Worm (Caenorhabditis elegans) whole organism, L1 larva: ENCODE data around the gene R144.6.

ENCODE experiments used
- C04F5.9 ChIP-seq: sonication (generic microtip); optimal IDR thresholded peaks from 2 replicates; lab custom pipeline; 2016; ENCODE audit warnings: missing genetic modification characterization, missing compliant biosample characterization
- F16B12.6 ChIP-seq: fragments of 150-350 bp; optimal IDR thresholded peaks from 2 replicates; lab custom pipeline; 2014; ENCODE audit warnings: missing biosample characterization, missing genetic modification characterization
- Y116A8C.19 ChIP-seq: sonication (generic microtip); optimal IDR thresholded peaks from 2 replicates; lab custom pipeline; 2016; ENCODE audit warnings: missing compliant biosample characterization, missing genetic modification characterization, borderline replicate concordance
- aha-1 ChIP-seq: fragments of 150-350 bp; optimal IDR thresholded peaks from 2 replicates; lab custom pipeline; 2014; ENCODE audit warnings: missing biosample characterization, missing genetic modification characterization
- alr-1 ChIP-seq: fragments of 200-800 bp; sonication (Bioruptor generic); optimal IDR thresholded peaks from 2 replicates; lab custom pipeline; 2018; ENCODE audit warnings: borderline replicate concordance, mild to moderate bottlenecking, missing genetic modification characterization, missing compliant biosample characterization
- ceh-82 ChIP-seq, 3 experiments: fragments of 150-350 bp in 1 of 3; sonication (generic microtip) in 2 of 3; optimal IDR thresholded peaks; 2 replicates each; lab custom pipeline; 2014 to 2017; ENCODE audit warnings: missing biosample characterization in 3 of 3, missing genetic modification characterization in 3 of 3
- ces-1 ChIP-seq: fragments of 150-350 bp; optimal IDR thresholded peaks from 2 replicates; lab custom pipeline; 2014; ENCODE audit warnings: missing biosample characterization, missing genetic modification reagents, missing genetic modification characterization
- dpl-1 ChIP-seq, 3 experiments: fragments of 150-350 bp in 2 of 3; sonication (generic microtip) in 1 of 3; optimal IDR thresholded peaks; 2 replicates each; lab custom pipeline; 2014 to 2017; ENCODE audit warnings: missing biosample characterization in 3 of 3, missing genetic modification characterization in 3 of 3, missing genetic modification reagents in 3 of 3
- efl-1 ChIP-seq, 4 experiments: fragments of 150-350 bp; optimal IDR thresholded peaks in 3 of 4; peaks in 1 of 4; 1 replicate in 1 of 4; 2 replicates in 3 of 4; lab custom pipeline; 2014; ENCODE audit warnings: missing biosample characterization in 2 of 4, missing genetic modification characterization in 2 of 4, missing genetic modification reagents in 2 of 4
- fkh-10 ChIP-seq: sonication (generic microtip); optimal IDR thresholded peaks from 2 replicates; lab custom pipeline; 2017; ENCODE audit warnings: missing biosample characterization, missing genetic modification reagents, missing genetic modification characterization
- fkh-8 ChIP-seq: sonication (generic microtip); optimal IDR thresholded peaks from 2 replicates; lab custom pipeline; 2016; ENCODE audit warnings: mild to moderate bottlenecking, missing genetic modification characterization, missing compliant biosample characterization
- hlh-17 ChIP-seq: fragments of 200-800 bp; sonication (Bioruptor generic); optimal IDR thresholded peaks from 2 replicates; lab custom pipeline; 2018; ENCODE audit warnings: missing genetic modification characterization, mild to moderate bottlenecking, missing compliant biosample characterization, moderate library complexity, borderline replicate concordance
- hpl-2 ChIP-seq: fragments of 150-350 bp; optimal IDR thresholded peaks from 2 replicates; lab custom pipeline; 2014; ENCODE audit warnings: missing biosample characterization, missing genetic modification reagents, missing genetic modification characterization
- isw-1 ChIP-seq: fragments of 200-800 bp; sonication (Bioruptor generic); IDR thresholded peaks from 2 replicates; pipeline ENCODE4 v1.3.6; 2022; ENCODE audit warnings: missing genetic modification characterization, missing compliant biosample characterization
- lin-13 ChIP-seq: fragments of 150-350 bp; optimal IDR thresholded peaks from 2 replicates; lab custom pipeline; 2014; ENCODE audit warnings: missing biosample characterization, missing genetic modification reagents, missing genetic modification characterization
- lin-15B ChIP-seq: fragments of 150-350 bp; sonication (generic microtip); optimal IDR thresholded peaks from 3 replicates; lab custom pipeline; 2014; ENCODE audit warnings: missing biosample characterization, missing genetic modification characterization
- lin-35 ChIP-seq, 2 experiments: fragments of 150-350 bp; optimal IDR thresholded peaks; 2 replicates each; lab custom pipeline; 2014; ENCODE audit warnings: missing biosample characterization in 2 of 2, missing genetic modification characterization in 2 of 2, missing genetic modification reagents in 2 of 2
- lin-39 ChIP-seq: fragments of 150-350 bp; optimal IDR thresholded peaks from 2 replicates; lab custom pipeline; 2014; ENCODE audit warnings: missing biosample characterization, missing genetic modification reagents, missing genetic modification characterization
- lsy-2 ChIP-seq, 2 experiments: fragments of 150-350 bp; optimal IDR thresholded peaks; 2 replicates each; lab custom pipeline; 2014; ENCODE audit warnings: missing biosample characterization in 2 of 2, missing genetic modification characterization in 2 of 2
- mdl-1 ChIP-seq, 2 experiments: fragments of 150-350 bp; optimal IDR thresholded peaks; 2 replicates each; lab custom pipeline; 2014 to 2017; ENCODE audit warnings: missing biosample characterization in 2 of 2, missing genetic modification characterization in 2 of 2, inconsistent platforms in 1 of 2
- mef-2 ChIP-seq: fragments of 150-350 bp; optimal IDR thresholded peaks from 2 replicates; lab custom pipeline; 2014; ENCODE audit warnings: missing biosample characterization, missing genetic modification characterization
- mep-1 ChIP-seq: fragments of 150-350 bp; optimal IDR thresholded peaks from 2 replicates; lab custom pipeline; 2014; ENCODE audit warnings: missing biosample characterization, missing genetic modification characterization
- nhr-19 ChIP-seq: fragments of 200-800 bp; sonication (Bioruptor generic); conservative IDR thresholded peaks from 2 replicates; pipeline ENCODE4 v1.3.6; 2022; ENCODE audit warnings: missing genetic modification characterization, missing compliant biosample characterization
- nhr-237 ChIP-seq: fragments of 150-350 bp; optimal IDR thresholded peaks from 2 replicates; lab custom pipeline; 2014; ENCODE audit warnings: missing biosample characterization, missing genetic modification characterization
- nhr-28 ChIP-seq: fragments of 150-350 bp; optimal IDR thresholded peaks from 2 replicates; lab custom pipeline; 2014; ENCODE audit warnings: missing biosample characterization, missing genetic modification characterization
- nhr-85 ChIP-seq: sonication (generic microtip); peaks from one replicate; lab custom pipeline; 2016; ENCODE audit warnings: missing genetic modification characterization, inconsistent platforms, missing compliant biosample characterization
- pag-3 ChIP-seq: sonication (generic microtip); optimal IDR thresholded peaks from 2 replicates; lab custom pipeline; 2017; ENCODE audit warnings: missing genetic modification characterization, mild to moderate bottlenecking, missing compliant biosample characterization, antibody characterized with exemption, borderline replicate concordance; ENCODE audit not compliant: insufficient read depth
- rnt-1 ChIP-seq: sonication (generic microtip); optimal IDR thresholded peaks from 2 replicates; lab custom pipeline; 2016; ENCODE audit warnings: mild to moderate bottlenecking, missing genetic modification characterization, moderate library complexity, missing compliant biosample characterization
- snpc-4 ChIP-seq: fragments of 150-350 bp; optimal IDR thresholded peaks from 2 replicates; lab custom pipeline; 2014; ENCODE audit warnings: missing biosample characterization, missing genetic modification characterization
- sptf-1 ChIP-seq: fragments of 150-350 bp; optimal IDR thresholded peaks from 2 replicates; lab custom pipeline; 2014; ENCODE audit warnings: missing biosample characterization, missing genetic modification characterization
- sup-37 ChIP-seq: fragments of 200-800 bp; sonication (Bioruptor generic); optimal IDR thresholded peaks from 2 replicates; lab custom pipeline; 2018; ENCODE audit warnings: mild to moderate bottlenecking, missing genetic modification characterization, missing compliant biosample characterization
- tlp-1 ChIP-seq: fragments of 150-350 bp; optimal IDR thresholded peaks from 2 replicates; lab custom pipeline; 2014; ENCODE audit warnings: missing biosample characterization, missing genetic modification characterization
- unc-130 ChIP-seq: fragments of 150-350 bp; optimal IDR thresholded peaks from 2 replicates; lab custom pipeline; 2017; ENCODE audit warnings: missing biosample characterization, missing genetic modification characterization, inconsistent platforms
- unc-30 ChIP-seq: sonication (generic microtip); optimal IDR thresholded peaks from 2 replicates; lab custom pipeline; 2017; ENCODE audit warnings: missing biosample characterization, missing genetic modification characterization
- xbp-1 ChIP-seq: sonication (generic microtip); optimal IDR thresholded peaks from 2 replicates; lab custom pipeline; 2016; ENCODE audit warnings: missing genetic modification characterization, missing compliant biosample characterization
- zip-4 ChIP-seq: fragments of 200-800 bp; sonication (Bioruptor generic); optimal IDR thresholded peaks from 2 replicates; lab custom pipeline; 2018; ENCODE audit warnings: mild to moderate bottlenecking, missing genetic modification characterization, moderate library complexity, missing compliant biosample characterization
- ztf-4 ChIP-seq: fragments of 150-350 bp; optimal IDR thresholded peaks from 2 replicates; lab custom pipeline; 2014; ENCODE audit warnings: missing biosample characterization, missing genetic modification characterization

R144.6 gene

ce11 chrIII:5024393-5024964, 20.0 kb upstream of the R144.6 start, which contains the start of gene pcf-11 (continued):
- TF ChIP-seq ces-1 (no peak), C04F5.9 (tag; lab: Kevin White, UChicago) (no peak), mdl-1 (tag; optimal IDR thresholded peaks at IDR 0.05; lab: Kevin White, UChicago) (peak in 1 of 2 experiments; percentile 80), alr-1 (tag; lab: Kevin White, UChicago) (no peak), sup-37 (GFP tag; lab: Kevin White, UChicago) (no peak), Y116A8C.19 (tag; lab: Kevin White, UChicago) (no peak), ztf-4 (no peak), isw-1 (GFP tag; lab: Robert Waterston, UW) (peak; percentile 56), lin-15B (no peak), sptf-1 (tag; lab: Kevin White, UChicago) (no peak), fkh-10 (no peak), unc-30 (no peak), dpl-1 (GFP tag; optimal IDR thresholded peaks at IDR 0.05; lab: Kevin White, UChicago) (peak; percentile 51 to 63 (median 55)), nhr-237 (tag; lab: Kevin White, UChicago) (no peak), xbp-1 (peak; percentile 53), tlp-1 (tag; lab: Kevin White, UChicago) (no peak), hlh-17 (GFP tag; lab: Kevin White, UChicago) (no peak), nhr-19 (GFP tag; lab: Robert Waterston, UW) (peak; percentile 41; the same call in 1 of the 2 replicates), lin-39 (no peak), zip-4 (GFP tag; lab: Kevin White, UChicago) (no peak), unc-130 (tag; lab: Kevin White, UChicago) (no peak), hpl-2 (GFP tag; lab: Kevin White, UChicago) (no peak), lin-13 (GFP tag; lab: Kevin White, UChicago) (peak; percentile 28), rnt-1 (peak; percentile 63), mef-2 (no peak), lin-35 (GFP tag; optimal IDR thresholded peaks at IDR 0.05; lab: Kevin White, UChicago) (peak; percentile 69 to 75), snpc-4 (tag; lab: Kevin White, UChicago) (no peak), F16B12.6 (tag; lab: Kevin White, UChicago) (peak; percentile 35), ceh-82 (tag; optimal IDR thresholded peaks at IDR 0.05; lab: Kevin White, UChicago) (peak; percentile 24 to 84 (median 40)), fkh-8 (tag; lab: Kevin White, UChicago) (peak; percentile 40), pag-3 (no peak)

- TF ChIP-seq nhr-28 (tag; lab: Kevin White, UChicago) (no peak), ztf-4 (peak; percentile 32), nhr-85 (tag; lab: Kevin White, UChicago) (peak; percentile 26)
Measured at ce11 chrIII:5023642-5024041, 19.1 kb upstream of the R144.6 start.

ce11 chrIII:5022964-5023363, 18.4 kb upstream of the R144.6 start, which contains the start of gene R144.13:
Gene R144.13, plus strand, starts transcription at chrIII:5023264.
- no peak for TF ChIP-seq ceh-82 (tag; optimal IDR thresholded peaks at IDR 0.05; lab: Kevin White, UChicago)
- no peak for TF ChIP-seq lsy-2 (tag; optimal IDR thresholded peaks at IDR 0.05; lab: Kevin White, UChicago)
- TF ChIP-seq alr-1 (tag; lab: Kevin White, UChicago): no peak
- no peak for TF ChIP-seq sptf-1 (tag; lab: Kevin White, UChicago)
- TF ChIP-seq F16B12.6 (tag; lab: Kevin White, UChicago): no peak
- TF ChIP-seq aha-1: no peak
- no peak for TF ChIP-seq mep-1 (tag; lab: Kevin White, UChicago)
- no peak for TF ChIP-seq efl-1 (optimal IDR thresholded peaks at IDR 0.05; lab: Kevin White, UChicago)
- TF ChIP-seq efl-1 (GFP tag; optimal IDR thresholded peaks at IDR 0.05 in 1 of 2; lab: Kevin White, UChicago): peak in 1 of 2 experiments; percentile 68
